Worm (Caenorhabditis elegans): ENCODE measurements around the gene F13E9.12.

F13E9.12 gene

ce11 chrIV:10918877-10919560 is 44.6 kb upstream of the F13E9.12 start (continued):
- no peak for TF ChIP-seq mxl-2 (GFP tag; conservative IDR thresholded peaks at IDR 0.05)
- no peak for TF ChIP-seq lin-39 (tag; optimal IDR thresholded peaks at IDR 0.05)
- TF ChIP-seq ctbp-1 (GFP tag; IDR thresholded peaks at IDR 0.05): peak; percentile 75
- peak; percentile 53 for TF ChIP-seq nhr-77 (tag; optimal IDR thresholded peaks at IDR 0.05)
- TF ChIP-seq nhr-237 (tag; optimal IDR thresholded peaks at IDR 0.05): no peak
- no peak for TF ChIP-seq daf-12 (tag; optimal IDR thresholded peaks at IDR 0.05)
- no peak for TF ChIP-seq gei-8 (GFP tag; optimal IDR thresholded peaks at IDR 0.05)
- TF ChIP-seq dve-1 (tag; optimal IDR thresholded peaks at IDR 0.05; ENCODE audit: insufficient read depth): peak; percentile 76
- peak; percentile 39; the same call in 1 of the 2 replicates for TF ChIP-seq vab-7 (GFP tag; IDR thresholded peaks at IDR 0.05)
- peak; percentile 25 to 90 for TF ChIP-seq mdl-1 (tag; optimal IDR thresholded peaks at IDR 0.05)

- TF ChIP-seq mdl-1 (tag; optimal IDR thresholded peaks at IDR 0.05): no peak
- TF ChIP-seq pqm-1 (tag; optimal IDR thresholded peaks at IDR 0.05): no peak
- TF ChIP-seq T26A8.4 (GFP tag; IDR thresholded peaks at IDR 0.05): no peak
- no peak for TF ChIP-seq unc-39 (tag; optimal IDR thresholded peaks at IDR 0.05)
- TF ChIP-seq F49E8.2 (tag; optimal IDR thresholded peaks at IDR 0.05; ENCODE audit: borderline replicate concordance): no peak
- TF ChIP-seq zfp-2 (tag; optimal IDR thresholded peaks at IDR 0.05): no peak
- TF ChIP-seq egl-27 (tag; optimal IDR thresholded peaks at IDR 0.05): no peak
- no peak for TF ChIP-seq lin-1 (GFP tag; IDR thresholded peaks at IDR 0.05)
- no peak for TF ChIP-seq hif-1 (tag; optimal IDR thresholded peaks at IDR 0.05)
- no peak for TF ChIP-seq ZK337.2 (GFP tag; IDR thresholded peaks at IDR 0.05)
- no peak for TF ChIP-seq lin-39 (tag; optimal IDR thresholded peaks at IDR 0.05)
- no peak for TF ChIP-seq F10B5.3 (tag; optimal IDR thresholded peaks at IDR 0.05)
- no peak for TF ChIP-seq ceh-62 (tag; optimal IDR thresholded peaks at IDR 0.05)
- no peak for TF ChIP-seq ceh-44 (GFP tag; IDR thresholded peaks at IDR 0.05)
- TF ChIP-seq mxl-3 (GFP tag; optimal IDR thresholded peaks at IDR 0.05): no peak
- no peak for TF ChIP-seq aly-2 (tag; optimal IDR thresholded peaks at IDR 0.05)
- no peak for TF ChIP-seq lin-29 (GFP tag; IDR thresholded peaks at IDR 0.05)
- TF ChIP-seq nhr-42 (GFP tag; IDR thresholded peaks at IDR 0.05): no peak
Measured at ce11 chrIV:10916134-10916533, 41.7 kb upstream of the F13E9.12 start.

ce11 chrIV:10915388-10915787 is 41.0 kb upstream of the F13E9.12 start, which contains the start of gene ZK593.3:
Gene ZK593.3 (plus strand): TSS chrIV:10915688.
- TF ChIP-seq Y48G9A.11 (GFP tag; IDR thresholded peaks at IDR 0.05) (no peak), dmd-6 (GFP tag; IDR thresholded peaks at IDR 0.05) (peak; percentile 29), mes-2 (tag; optimal IDR thresholded peaks at IDR 0.05; ENCODE audit: poor library complexity, severe bottlenecking) (no peak)

DNA sequence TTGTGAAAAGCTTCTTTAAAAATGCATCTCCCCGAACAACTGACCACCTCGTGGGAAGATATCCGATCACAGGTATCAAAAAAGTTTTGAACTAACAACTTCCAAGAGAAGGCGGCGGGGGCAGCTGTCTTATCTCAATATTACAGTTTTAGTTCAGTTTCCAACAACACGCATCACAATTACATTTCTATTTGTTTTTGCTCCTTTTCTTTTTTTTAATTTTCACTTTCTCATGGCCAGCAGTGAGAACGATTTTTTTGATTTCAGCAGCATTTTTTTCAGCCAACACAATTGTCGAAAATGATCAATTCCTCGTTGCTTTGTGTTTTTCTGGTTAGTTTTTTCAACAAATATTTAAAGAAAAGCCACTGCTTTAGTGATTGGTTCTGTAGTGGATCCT is 38.7 kb upstream of the F13E9.12 start, which contains the start of gene ZK593.2:
Gene ZK593.2 (plus strand): TSS at position 301 of the 400 bp plus-strand sequence.
- TF ChIP-seq ama-1 (optimal IDR thresholded peaks at IDR 0.05) (peak; percentile 59), mxl-2 (GFP tag; conservative IDR thresholded peaks at IDR 0.05) (0 out of 2 replicates have a peak, but pooled peaks have one; percentile 11), daf-16 (GFP tag; optimal IDR thresholded peaks at IDR 0.05) (no peak), daf-16 (tag; optimal IDR thresholded peaks at IDR 0.05) (peak; percentile 8), Y5F2A.4 (GFP tag; optimal IDR thresholded peaks at IDR 0.05) (no peak), dmd-6 (GFP tag; IDR thresholded peaks at IDR 0.05) (peak; percentile 7; the same call in 1 of the 2 replicates), tag-97 (GFP tag; IDR thresholded peaks at IDR 0.05) (no peak)

Data from whole organism, L4 larva.